Worm (Caenorhabditis elegans) whole organism, L4/young adult: ENCODE results near the gene F19B2.7.

Experiments
- W03F9.2 ChIP-seq: fragments of 150-350 bp; optimal IDR thresholded peaks from 2 replicates; lab custom pipeline; 2014; ENCODE audit warnings: missing biosample characterization, missing genetic modification characterization
- dao-5 ChIP-seq: sonication (generic microtip); optimal IDR thresholded peaks from 2 replicates; lab custom pipeline; 2016; ENCODE audit warnings: missing genotype, missing genetic modification characterization, moderate library complexity, missing compliant biosample characterization
- him-1 ChIP-seq: sonication (generic microtip); optimal IDR thresholded peaks from 2 replicates; lab custom pipeline; 2016; ENCODE audit warnings: missing genotype, missing genetic modification reagents, missing genetic modification characterization, missing compliant biosample characterization

The F19B2.7 gene

DNA sequence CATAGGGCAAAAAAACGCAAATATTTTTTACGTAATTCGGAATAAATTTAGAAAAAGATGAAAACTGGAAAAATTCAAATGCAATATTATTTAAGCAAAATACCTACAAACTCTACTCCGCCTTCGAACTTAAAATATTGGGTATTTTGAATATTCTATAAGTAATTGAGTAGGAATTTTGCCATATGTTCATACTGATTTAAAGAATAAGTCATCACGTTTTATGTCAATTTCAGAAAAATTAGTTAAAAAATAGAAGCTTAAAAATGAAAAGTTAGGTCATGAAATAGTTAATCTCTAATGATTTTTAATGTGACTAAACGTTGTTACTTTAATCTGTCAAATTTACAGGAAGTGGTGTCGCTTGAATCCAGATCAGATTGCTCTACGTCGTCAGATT lies at the start of gene F19B2.7:
F19B2.7 (plus strand) TSS at position 301 of the 400 bp plus-strand sequence.
- TF ChIP-seq dao-5 (tag; lab: Kevin White, UChicago) (no peak), him-1 (tag; lab: Kevin White, UChicago) (no peak), W03F9.2 (tag; lab: Kevin White, UChicago) (no peak)

DNA sequence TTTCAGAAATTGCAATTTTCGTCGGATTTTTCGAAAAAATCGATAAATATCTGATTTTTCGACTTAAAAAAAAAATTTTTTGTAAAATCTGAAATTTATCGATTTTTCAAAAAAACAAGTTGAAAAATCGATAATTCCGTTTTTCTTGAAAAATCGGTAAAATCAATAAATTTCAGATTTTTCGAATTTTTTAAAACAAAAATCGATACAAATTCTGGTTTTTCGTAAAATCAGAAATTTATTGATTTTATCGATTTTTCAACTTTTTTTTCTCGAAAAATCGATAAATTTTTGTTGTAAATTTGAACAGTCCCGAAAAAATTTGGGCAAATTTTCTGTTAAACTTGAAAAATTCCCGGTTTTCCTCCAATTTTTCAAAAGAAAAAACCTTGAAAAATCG lies 47.1 kb upstream of the F19B2.7 start:
- no peak for TF ChIP-seq him-1 (tag; lab: Kevin White, UChicago)

DNA sequence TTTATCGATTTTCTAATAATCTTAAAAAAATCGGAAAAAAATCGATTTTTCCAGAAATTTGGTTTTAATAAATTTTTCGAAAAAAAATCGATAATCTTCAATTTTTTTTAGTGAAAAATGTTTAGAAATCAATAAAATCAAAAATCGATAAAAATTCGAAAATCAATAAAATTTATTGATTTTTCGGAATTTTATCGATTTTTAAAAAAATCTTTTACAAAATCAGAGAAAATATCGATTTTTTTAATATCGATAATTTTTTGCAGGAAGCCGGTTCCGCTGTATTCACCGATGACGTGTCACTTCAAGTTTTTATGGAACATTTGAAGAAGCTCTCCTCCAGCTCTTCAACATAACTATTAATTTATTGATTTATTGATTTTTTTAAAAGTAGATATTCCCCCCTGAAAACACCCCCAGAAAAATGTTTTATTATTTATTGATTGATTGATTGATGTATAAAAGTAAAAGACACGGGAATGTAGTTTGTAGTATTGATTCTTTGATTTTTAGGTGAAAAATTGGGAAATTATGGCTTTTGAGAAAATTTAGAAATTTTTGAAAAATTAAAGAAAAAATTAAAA lies 46.2 kb upstream of the F19B2.7 start:
- TF ChIP-seq him-1 (tag; lab: Kevin White, UChicago) (no peak), W03F9.2 (tag; lab: Kevin White, UChicago) (no peak), dao-5 (tag; lab: Kevin White, UChicago) (no peak)

DNA sequence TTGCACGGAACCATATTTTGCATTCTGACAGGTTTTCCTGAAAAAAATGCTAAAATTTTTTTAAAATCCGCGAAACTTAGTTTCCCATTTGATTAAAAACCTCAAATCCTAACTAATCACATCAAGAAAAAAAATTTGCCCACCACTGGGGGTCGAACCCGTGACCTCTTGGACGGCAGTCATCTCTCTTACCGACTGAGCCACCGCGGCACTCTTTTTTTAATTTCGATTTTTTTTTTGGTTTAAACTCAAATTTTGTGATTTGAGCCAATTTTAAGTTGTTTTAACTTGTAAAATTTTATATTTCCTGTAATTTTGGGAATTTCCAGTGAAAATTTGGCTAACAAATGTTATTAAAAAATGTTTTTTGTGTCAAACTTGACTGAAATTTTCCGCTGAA lies 31.8 kb upstream of the F19B2.7 start:
- TF ChIP-seq W03F9.2 (tag; lab: Kevin White, UChicago) (no peak), him-1 (tag; lab: Kevin White, UChicago) (no peak), dao-5 (tag; lab: Kevin White, UChicago) (no peak)

ce11 chrV:20120623-20121165 lies 30.8 kb upstream of the F19B2.7 start, which contains the start of gene ncx-1:
Gene ncx-1 (minus strand): TSS chrV:20120673.
- TF ChIP-seq W03F9.2 (tag; lab: Kevin White, UChicago) (no peak), dao-5 (tag; lab: Kevin White, UChicago) (no peak), him-1 (tag; lab: Kevin White, UChicago) (no peak)

ce11 chrV:20123010-20123409 lies 28.5 kb upstream of the F19B2.7 start:
- TF ChIP-seq W03F9.2 (tag; lab: Kevin White, UChicago) (no peak), dao-5 (tag; lab: Kevin White, UChicago) (no peak), him-1 (tag; lab: Kevin White, UChicago) (no peak)

DNA sequence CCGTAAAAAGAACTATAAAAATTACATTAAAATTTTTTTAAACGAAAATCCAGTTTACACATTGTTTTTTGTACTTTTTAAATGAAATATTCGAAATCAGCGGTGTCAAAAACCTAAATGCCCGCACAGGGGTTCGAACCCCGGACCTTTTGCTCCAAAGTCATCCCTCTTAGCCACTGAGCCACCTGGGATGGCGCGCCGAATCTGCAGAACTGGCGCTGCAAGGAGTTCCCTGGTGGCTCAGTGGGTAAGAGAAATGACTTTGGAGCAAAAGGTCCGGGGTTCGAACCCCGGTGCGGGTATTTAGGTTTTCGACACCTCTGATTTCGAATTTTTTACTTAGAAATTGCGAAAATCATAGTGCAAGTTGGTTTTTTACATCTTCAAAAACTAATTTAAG lies 27.9 kb upstream of the F19B2.7 start:
- TF ChIP-seq him-1 (tag; lab: Kevin White, UChicago) (no peak), dao-5 (tag; lab: Kevin White, UChicago) (no peak), W03F9.2 (tag; lab: Kevin White, UChicago) (no peak)

ce11 chrV:20124393-20124792 lies 27.1 kb upstream of the F19B2.7 start:
- TF ChIP-seq dao-5 (tag; lab: Kevin White, UChicago) (no peak), him-1 (tag; lab: Kevin White, UChicago) (no peak), W03F9.2 (tag; lab: Kevin White, UChicago) (no peak)

ce11 chrV:20125137-20125536 lies 26.4 kb upstream of the F19B2.7 start:
- TF ChIP-seq W03F9.2 (tag; lab: Kevin White, UChicago) (no peak), dao-5 (tag; lab: Kevin White, UChicago) (no peak), him-1 (tag; lab: Kevin White, UChicago) (no peak)

DNA sequence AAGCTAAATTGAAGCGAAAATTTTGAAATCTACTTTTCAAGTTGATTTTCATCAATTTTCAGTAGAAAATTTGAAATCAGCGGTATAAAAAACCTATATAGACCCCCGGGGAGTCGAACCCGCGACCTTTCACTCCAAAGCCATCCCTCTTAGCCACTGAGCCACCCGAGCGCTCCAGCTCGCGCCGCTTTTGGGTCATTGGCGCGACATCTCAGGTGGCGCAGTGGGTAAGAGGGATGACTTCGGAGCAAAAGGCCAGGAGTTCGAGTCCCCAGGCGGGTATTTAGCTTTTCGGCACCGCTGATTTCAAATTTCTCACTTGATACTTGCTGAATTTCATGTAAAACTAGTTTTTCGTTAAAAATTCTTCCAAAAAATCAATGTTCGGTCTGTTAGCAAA lies 24.9 kb upstream of the F19B2.7 start:
- no peak for TF ChIP-seq him-1 (tag; lab: Kevin White, UChicago)
- TF ChIP-seq W03F9.2 (tag; lab: Kevin White, UChicago): no peak
- TF ChIP-seq dao-5 (tag; lab: Kevin White, UChicago): no peak

DNA sequence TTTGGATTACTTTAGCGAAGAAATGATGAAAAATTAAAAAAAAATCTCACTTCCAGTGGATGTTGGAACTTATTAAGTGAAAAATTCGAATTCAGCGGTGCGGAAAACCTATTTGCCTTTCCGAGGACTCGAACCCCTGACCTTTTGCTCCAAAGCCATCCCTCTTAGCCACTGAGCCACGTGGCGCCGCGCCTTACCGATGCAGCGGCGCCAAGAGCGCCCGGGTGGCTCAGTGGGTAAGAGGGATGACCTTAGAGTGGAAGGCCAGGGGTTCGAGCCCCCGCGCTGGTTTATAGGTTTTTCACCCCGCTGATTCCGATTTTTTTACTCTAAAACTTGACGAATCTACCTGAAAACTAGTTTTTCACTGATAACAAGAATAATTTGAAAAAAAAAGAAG lies 24.0 kb upstream of the F19B2.7 start:
- TF ChIP-seq dao-5 (tag; lab: Kevin White, UChicago) (no peak), W03F9.2 (tag; lab: Kevin White, UChicago) (no peak), him-1 (tag; lab: Kevin White, UChicago) (no peak)

DNA sequence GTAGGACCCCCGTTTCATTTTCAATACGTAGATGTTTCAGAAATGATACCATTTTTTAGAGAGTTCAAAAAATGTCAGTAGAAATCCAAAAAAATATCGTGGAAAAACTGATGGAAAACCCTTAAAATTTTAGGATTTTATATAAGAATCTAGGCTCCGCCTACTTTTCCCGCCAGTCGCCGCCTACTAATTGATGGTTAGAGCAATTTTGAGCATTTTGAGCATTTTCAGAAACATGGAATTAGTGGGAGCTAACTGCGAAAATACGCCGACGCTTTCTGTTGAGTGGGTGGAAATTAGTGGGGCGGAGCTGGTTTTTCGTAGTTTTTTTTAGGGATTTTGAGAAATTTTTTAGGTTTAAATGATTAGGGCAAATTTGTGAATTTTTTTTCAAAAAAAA lies 18.4 kb upstream of the F19B2.7 start, which contains the start of gene ssu-1:
ssu-1 (minus strand) TSS at position 101 of the 400 bp plus-strand sequence.
- TF ChIP-seq dao-5 (tag; lab: Kevin White, UChicago) (no peak), him-1 (tag; lab: Kevin White, UChicago) (no peak), W03F9.2 (tag; lab: Kevin White, UChicago) (no peak)

DNA sequence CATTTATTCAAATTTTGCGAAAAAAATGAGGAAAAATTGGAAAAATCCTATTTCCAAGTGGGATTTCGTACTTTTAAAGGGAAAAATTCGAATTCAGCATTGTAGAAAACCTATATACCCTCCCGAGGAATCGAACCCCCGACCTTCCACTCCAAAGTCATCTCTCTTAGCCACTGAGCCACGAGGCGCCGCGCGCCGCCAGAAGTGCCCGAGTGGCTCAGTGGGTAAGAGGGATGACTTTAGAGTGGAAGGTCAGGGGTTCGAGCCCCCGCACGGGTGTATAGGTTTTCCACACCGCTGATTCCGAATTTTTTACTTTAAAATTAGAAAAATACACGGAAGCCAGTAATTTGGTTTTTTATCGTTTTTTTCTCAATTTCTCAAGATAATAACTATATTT lies 16.7 kb upstream of the F19B2.7 start:
- TF ChIP-seq W03F9.2 (tag; lab: Kevin White, UChicago): no peak
- no peak for TF ChIP-seq dao-5 (tag; lab: Kevin White, UChicago)
- TF ChIP-seq him-1 (tag; lab: Kevin White, UChicago): no peak

ce11 chrV:20135247-20135646 lies 16.3 kb upstream of the F19B2.7 start, which contains the start of gene Y113G7A.22:
Gene Y113G7A.22 (minus strand): TSS chrV:20135347.
- TF ChIP-seq W03F9.2 (tag; lab: Kevin White, UChicago) (no peak), dao-5 (tag; lab: Kevin White, UChicago) (no peak), him-1 (tag; lab: Kevin White, UChicago) (no peak)
